Worm (Caenorhabditis elegans) whole organism, L4 larva: ENCODE data around the gene otpl-5.

Source experiments
- R02D3.7 ChIP-seq: fragments of 150-350 bp; sonication (generic microtip); optimal IDR thresholded peaks from 3 replicates; lab custom pipeline; 2014; ENCODE audit warnings: missing biosample characterization, missing genetic modification characterization
- ZK337.2 ChIP-seq: fragments of 200-800 bp; sonication (Bioruptor generic); IDR thresholded peaks from 2 replicates; pipeline ENCODE4 v1.3.6; 2022; ENCODE audit warnings: missing genetic modification reagents, missing genetic modification characterization, missing compliant biosample characterization
- attf-4 ChIP-seq: sonication (generic microtip); optimal IDR thresholded peaks from 3 replicates; lab custom pipeline; 2017; ENCODE audit warnings: missing biosample characterization, missing genetic modification characterization
- ceh-28 ChIP-seq: fragments of 150-350 bp; optimal IDR thresholded peaks from 2 replicates; lab custom pipeline; 2014; ENCODE audit warnings: missing biosample characterization, missing genetic modification reagents, missing genetic modification characterization
- daf-12 ChIP-seq: fragments of 150-350 bp; optimal IDR thresholded peaks from 2 replicates; lab custom pipeline; 2014; ENCODE audit warnings: missing biosample characterization, missing genetic modification reagents, missing genetic modification characterization
- nhr-237 ChIP-seq: sonication (generic microtip); optimal IDR thresholded peaks from 2 replicates; lab custom pipeline; 2017; ENCODE audit warnings: missing biosample characterization, missing genetic modification characterization
- nhr-28 ChIP-seq: fragments of 150-350 bp; optimal IDR thresholded peaks from 2 replicates; lab custom pipeline; 2014; ENCODE audit warnings: missing biosample characterization, missing genetic modification characterization
- skn-1 ChIP-seq: fragments of 150-350 bp; optimal IDR thresholded peaks from 2 replicates; lab custom pipeline; 2014; ENCODE audit warnings: missing biosample characterization, missing genetic modification characterization
- tra-1 ChIP-seq: fragments of 200-800 bp; sonication (Bioruptor generic); IDR thresholded peaks from 2 replicates; pipeline ENCODE4 v1.3.6; 2022; ENCODE audit warnings: missing genetic modification reagents, missing genetic modification characterization, missing compliant biosample characterization
- unc-130 ChIP-seq: sonication (generic microtip); optimal IDR thresholded peaks from 2 replicates; lab custom pipeline; 2016; ENCODE audit warnings: missing genetic modification reagents, missing genetic modification characterization, missing compliant biosample characterization
- unc-62 ChIP-seq, 3 experiments: fragments of 150-350 bp in 1 of 3; sonication (generic microtip); optimal IDR thresholded peaks in 2 of 3; peaks in 1 of 3; 1 replicate in 1 of 3; 2 replicates in 2 of 3; lab custom pipeline; 2014 to 2017; ENCODE audit warnings: missing biosample characterization in 3 of 3, missing genetic modification characterization in 3 of 3, missing genetic modification reagents in 3 of 3, missing genotype in 1 of 3

DNA sequence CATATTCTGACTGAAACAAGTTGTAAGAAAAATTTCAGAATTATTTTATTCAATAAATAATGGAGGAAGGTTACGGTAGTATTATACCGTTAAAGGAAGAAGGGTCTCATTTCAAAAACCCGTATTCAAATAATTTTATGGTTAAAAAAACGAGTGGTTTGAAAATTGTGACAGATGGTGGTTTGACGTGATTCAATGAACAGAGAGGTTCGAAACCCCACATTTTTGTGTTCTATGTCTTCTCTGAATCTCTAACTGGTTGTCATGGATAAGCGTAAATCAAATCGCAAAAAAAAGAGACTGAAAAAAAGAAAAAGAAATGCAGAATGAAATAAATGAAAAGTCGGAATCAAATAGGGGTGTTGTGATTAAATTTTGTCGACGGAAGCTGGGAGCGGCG, 22.0 kb upstream of the otpl-5 start, which contains the start of gene ZK994.6:
- TF ChIP-seq nhr-237 (no peak), nhr-28 (no peak), ZK337.2 (GFP tag; lab: Robert Waterston, UW) (no peak), unc-130 (GFP tag; lab: Kevin White, UChicago) (no peak), R02D3.7 (tag; lab: Kevin White, UChicago) (no peak), attf-4 (tag; lab: Kevin White, UChicago) (no peak), daf-12 (no peak), tra-1 (GFP tag; lab: Robert Waterston, UW) (no peak), skn-1 (tag; lab: Kevin White, UChicago) (no peak), unc-62 (GFP tag; optimal IDR thresholded peaks at IDR 0.05 in 1 of 2; lab: Kevin White, UChicago) (no peak), unc-62 (tag; optimal IDR thresholded peaks at IDR 0.05; lab: Kevin White, UChicago) (no peak), ceh-28 (no peak)
